Worm (Caenorhabditis elegans): ENCODE measurements around the gene T19H12.12.
"Not testable (repeated sequence)": the region's sequence is repeated elsewhere in the genome, so short reads cannot be mapped to it uniquely, and the experiment has no call there.

DNA sequence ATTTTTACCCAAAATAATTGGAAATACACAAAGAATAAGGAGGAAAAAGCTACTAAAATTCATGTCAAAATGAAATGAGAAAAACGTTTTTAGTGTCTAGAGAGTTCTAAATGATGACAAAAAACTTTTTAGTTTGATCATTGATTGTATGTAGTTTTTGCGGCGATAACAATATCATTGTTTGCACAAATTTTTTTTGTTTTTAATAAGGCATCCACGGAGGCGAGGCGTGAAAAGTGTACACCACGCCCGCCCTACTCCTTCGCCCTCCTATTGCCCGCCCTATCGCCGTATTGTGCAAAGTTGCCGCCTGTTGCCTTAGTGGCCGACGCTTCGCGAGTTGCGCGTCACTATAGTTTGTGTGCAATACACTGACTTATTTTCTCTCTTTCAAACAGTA, 15.4 kb downstream of the T19H12.12 start, which contains the start of gene ugt-10:
- not testable (repeated sequence) for TF ChIP-seq dao-5, him-1, W03F9.2 (tag; optimal IDR thresholded peaks at IDR 0.05)

All from whole organism, L4/young adult.